Worm (Caenorhabditis elegans) whole organism, L3 larva: ENCODE results near the gene F54D5.9.

Experiments used
- R02D3.7 ChIP-seq: fragments of 150-350 bp; optimal IDR thresholded peaks from 2 replicates; lab custom pipeline; 2014; ENCODE audit warnings: missing biosample characterization, missing genetic modification characterization
- ZK546.5 ChIP-seq: sonication (generic microtip); optimal IDR thresholded peaks from 2 replicates; lab custom pipeline; 2017; ENCODE audit warnings: missing biosample characterization, missing genetic modification characterization
- aly-2 ChIP-seq: fragments of 150-350 bp; optimal IDR thresholded peaks from 2 replicates; lab custom pipeline; 2014; ENCODE audit warnings: missing biosample characterization, missing genetic modification characterization
- ama-1 ChIP-seq: fragments of 150-350 bp; optimal IDR thresholded peaks from 2 replicates; lab custom pipeline; 2018
- ceh-16 ChIP-seq: sonication (generic microtip); optimal IDR thresholded peaks from 2 replicates; lab custom pipeline; 2017; ENCODE audit warnings: missing biosample characterization, missing genetic modification characterization
- ceh-28 ChIP-seq: fragments of 150-350 bp; optimal IDR thresholded peaks from 2 replicates; lab custom pipeline; 2014; ENCODE audit warnings: missing biosample characterization, missing genetic modification reagents, missing genetic modification characterization
- ceh-9 ChIP-seq: sonication (generic microtip); optimal IDR thresholded peaks from 2 replicates; lab custom pipeline; 2018; ENCODE audit warnings: missing biosample characterization, missing genetic modification characterization
- daf-12 ChIP-seq: fragments of 150-350 bp; optimal IDR thresholded peaks from 2 replicates; lab custom pipeline; 2014; ENCODE audit warnings: missing biosample characterization, missing genetic modification reagents, missing genetic modification characterization
- egl-27 ChIP-seq: sonication (generic microtip); optimal IDR thresholded peaks from 4 replicates; lab custom pipeline; 2017; ENCODE audit warnings: missing biosample characterization, missing genetic modification reagents, missing genetic modification characterization
- egl-5 ChIP-seq: fragments of 150-350 bp; optimal IDR thresholded peaks from 2 replicates; lab custom pipeline; 2017; ENCODE audit warnings: missing biosample characterization, missing genetic modification reagents, missing genetic modification characterization, inconsistent platforms
- elt-1 ChIP-seq: fragments of 150-350 bp; optimal IDR thresholded peaks from 2 replicates; lab custom pipeline; 2014; ENCODE audit warnings: missing biosample characterization, missing genetic modification characterization
- elt-2 ChIP-seq: sonication (generic microtip); optimal IDR thresholded peaks from 2 replicates; lab custom pipeline; 2016; ENCODE audit warnings: missing genetic modification reagents, mild to moderate bottlenecking, missing genetic modification characterization, missing compliant biosample characterization
- eor-1 ChIP-seq, 2 experiments: fragments of 150-350 bp; optimal IDR thresholded peaks; 2 replicates each; lab custom pipeline; 2014 to 2018; ENCODE audit warnings: missing biosample characterization in 2 of 2, missing genetic modification characterization in 2 of 2
- fkh-10 ChIP-seq: sonication (generic microtip); optimal IDR thresholded peaks from 2 replicates; lab custom pipeline; 2017; ENCODE audit warnings: missing biosample characterization, missing genetic modification reagents, missing genetic modification characterization
- fos-1 ChIP-seq: fragments of 150-350 bp; optimal IDR thresholded peaks from 2 replicates; lab custom pipeline; 2014; ENCODE audit warnings: missing biosample characterization, missing genetic modification characterization
- hmg-11 ChIP-seq: sonication (generic microtip); optimal IDR thresholded peaks from 2 replicates; lab custom pipeline; 2016; ENCODE audit warnings: missing genetic modification characterization, missing compliant biosample characterization
- jun-1 ChIP-seq: fragments of 150-350 bp; optimal IDR thresholded peaks from 2 replicates; lab custom pipeline; 2014; ENCODE audit warnings: missing biosample characterization, missing genetic modification reagents, missing genetic modification characterization
- lin-15B ChIP-seq: fragments of 150-350 bp; optimal IDR thresholded peaks from 2 replicates; lab custom pipeline; 2014; ENCODE audit warnings: missing biosample characterization, missing genetic modification characterization
- lin-39 ChIP-seq: fragments of 150-350 bp; optimal IDR thresholded peaks from 2 replicates; lab custom pipeline; 2018; ENCODE audit warnings: missing biosample characterization, missing genetic modification reagents, missing genetic modification characterization
- lsy-12 ChIP-seq: sonication (generic microtip); optimal IDR thresholded peaks from 2 replicates; lab custom pipeline; 2016; ENCODE audit warnings: mild to moderate bottlenecking, missing genetic modification characterization, missing compliant biosample characterization
- mml-1 ChIP-seq: fragments of 150-350 bp; sonication (generic microtip); optimal IDR thresholded peaks from 3 replicates; lab custom pipeline; 2014; ENCODE audit warnings: missing biosample characterization, missing genetic modification characterization
- nfya-1 ChIP-seq: sonication (generic microtip); optimal IDR thresholded peaks from 2 replicates; lab custom pipeline; 2017; ENCODE audit warnings: missing genetic modification characterization, mild to moderate bottlenecking, missing compliant biosample characterization, antibody characterized with exemption, moderate library complexity; ENCODE audit not compliant: insufficient read depth
- nhr-11 ChIP-seq: fragments of 150-350 bp; optimal IDR thresholded peaks from 2 replicates; lab custom pipeline; 2014; ENCODE audit warnings: missing biosample characterization, missing genetic modification characterization
- nhr-12 ChIP-seq: fragments of 150-350 bp; optimal IDR thresholded peaks from 2 replicates; lab custom pipeline; 2014; ENCODE audit warnings: missing biosample characterization, missing genetic modification characterization
- nhr-23 ChIP-seq: fragments of 150-350 bp; optimal IDR thresholded peaks from 2 replicates; lab custom pipeline; 2014; ENCODE audit warnings: missing biosample characterization, missing genetic modification reagents, missing genetic modification characterization
- nhr-237 ChIP-seq: fragments of 150-350 bp; optimal IDR thresholded peaks from 2 replicates; lab custom pipeline; 2014; ENCODE audit warnings: missing biosample characterization, missing genetic modification characterization
- nhr-25 ChIP-seq: sonication (generic microtip); optimal IDR thresholded peaks from 2 replicates; lab custom pipeline; 2017; ENCODE audit warnings: missing biosample characterization, missing genetic modification characterization
- nhr-28 ChIP-seq: fragments of 150-350 bp; optimal IDR thresholded peaks from 2 replicates; lab custom pipeline; 2014; ENCODE audit warnings: missing biosample characterization, missing genetic modification characterization
- nhr-43 ChIP-seq: sonication (generic microtip); optimal IDR thresholded peaks from 2 replicates; lab custom pipeline; 2016; ENCODE audit warnings: mild to moderate bottlenecking, missing genetic modification characterization, missing compliant biosample characterization; ENCODE audit not compliant: poor library complexity, severe bottlenecking
- nhr-67 ChIP-seq: fragments of 150-350 bp; optimal IDR thresholded peaks from 2 replicates; lab custom pipeline; 2014; ENCODE audit warnings: missing biosample characterization, missing genetic modification characterization
- nhr-76 ChIP-seq: fragments of 150-350 bp; sonication (generic microtip); optimal IDR thresholded peaks from 5 replicates; lab custom pipeline; 2014; ENCODE audit warnings: missing biosample characterization, missing genetic modification characterization
- nhr-77 ChIP-seq: fragments of 150-350 bp; optimal IDR thresholded peaks from 2 replicates; lab custom pipeline; 2014; ENCODE audit warnings: missing biosample characterization, missing genetic modification characterization
- pha-4 ChIP-seq: fragments of 150-350 bp; optimal IDR thresholded peaks from 2 replicates; lab custom pipeline; 2014; ENCODE audit warnings: missing biosample characterization, missing genetic modification reagents, missing genetic modification characterization
- pqm-1 ChIP-seq: fragments of 150-350 bp; optimal IDR thresholded peaks from 2 replicates; lab custom pipeline; 2017; ENCODE audit warnings: missing biosample characterization, missing genetic modification characterization, inconsistent platforms
- sea-2 ChIP-seq: fragments of 150-350 bp; sonication (generic microtip); optimal IDR thresholded peaks from 4 replicates; lab custom pipeline; 2014; ENCODE audit warnings: missing biosample characterization, missing genetic modification reagents, missing genetic modification characterization
- skn-1 ChIP-seq: fragments of 150-350 bp; optimal IDR thresholded peaks from 2 replicates; lab custom pipeline; 2014; ENCODE audit warnings: missing biosample characterization, missing genetic modification characterization
- unc-39 ChIP-seq: sonication (generic microtip); optimal IDR thresholded peaks from 4 replicates; lab custom pipeline; 2017; ENCODE audit warnings: missing biosample characterization, missing genetic modification characterization
- unc-62 ChIP-seq: fragments of 150-350 bp; sonication (generic microtip); optimal IDR thresholded peaks from 4 replicates; lab custom pipeline; 2014; ENCODE audit warnings: missing biosample characterization, missing genetic modification reagents, missing genetic modification characterization
- zag-1 ChIP-seq: fragments of 150-350 bp; optimal IDR thresholded peaks from 2 replicates; lab custom pipeline; 2014; ENCODE audit warnings: missing biosample characterization, missing genetic modification characterization
- ztf-11 ChIP-seq: fragments of 150-350 bp; optimal IDR thresholded peaks from 2 replicates; lab custom pipeline; 2014; ENCODE audit warnings: missing biosample characterization, missing genetic modification characterization
- ztf-4 ChIP-seq: fragments of 150-350 bp; optimal IDR thresholded peaks from 2 replicates; lab custom pipeline; 2014; ENCODE audit warnings: missing biosample characterization, missing genetic modification characterization

The F54D5.9 gene

DNA sequence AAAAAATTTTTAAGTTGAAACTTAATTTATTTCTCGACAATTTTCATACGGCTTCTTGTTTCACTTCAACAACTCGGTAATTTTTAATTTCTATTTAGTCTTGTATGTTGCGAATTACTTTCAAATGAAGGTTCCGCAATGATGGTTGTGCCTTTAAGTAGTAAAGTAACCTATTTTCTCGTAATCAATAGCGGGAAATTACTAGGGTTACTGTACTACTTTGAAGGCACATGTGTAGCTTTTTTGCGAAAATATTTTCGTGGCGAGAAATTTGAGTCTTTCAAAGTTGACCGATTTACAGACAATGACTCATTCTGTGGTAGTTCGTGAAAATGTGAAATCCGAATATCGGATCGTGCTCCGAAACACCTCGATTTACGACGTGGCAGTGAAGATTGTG is 26.4 kb downstream of the F54D5.9 start, which contains the start of gene B0334.10:
TSS of gene B0334.10 (plus strand) at position 301 of the 400 bp plus-strand sequence.
- TF ChIP-seq fos-1: no peak
- no peak for TF ChIP-seq hmg-11 (tag; lab: Kevin White, UChicago)
- no peak for TF ChIP-seq ceh-9 (tag; lab: Kevin White, UChicago)
- no peak for TF ChIP-seq nhr-237 (tag; lab: Kevin White, UChicago)

ce11 chrII:11514775-11515174 is 29.9 kb downstream of the F54D5.9 start, which contains the start of gene srh-44:
TSS of gene srh-44 (plus strand) at chrII:11515075.
- no peak for TF ChIP-seq egl-27 (tag; lab: Kevin White, UChicago)
- no peak for TF ChIP-seq elt-1
- no peak for TF ChIP-seq zag-1 (tag; lab: Kevin White, UChicago)
- TF ChIP-seq nhr-12 (tag; lab: Kevin White, UChicago): no peak
- TF ChIP-seq nhr-76 (tag; lab: Kevin White, UChicago): no peak
- TF ChIP-seq nhr-23 (tag; lab: Kevin White, UChicago): no peak
- no peak for TF ChIP-seq nhr-11 (tag; lab: Kevin White, UChicago)
- TF ChIP-seq ceh-28 (tag; lab: Kevin White, UChicago): no peak
- TF ChIP-seq, all 47 proteins: peak for 0

DNA sequence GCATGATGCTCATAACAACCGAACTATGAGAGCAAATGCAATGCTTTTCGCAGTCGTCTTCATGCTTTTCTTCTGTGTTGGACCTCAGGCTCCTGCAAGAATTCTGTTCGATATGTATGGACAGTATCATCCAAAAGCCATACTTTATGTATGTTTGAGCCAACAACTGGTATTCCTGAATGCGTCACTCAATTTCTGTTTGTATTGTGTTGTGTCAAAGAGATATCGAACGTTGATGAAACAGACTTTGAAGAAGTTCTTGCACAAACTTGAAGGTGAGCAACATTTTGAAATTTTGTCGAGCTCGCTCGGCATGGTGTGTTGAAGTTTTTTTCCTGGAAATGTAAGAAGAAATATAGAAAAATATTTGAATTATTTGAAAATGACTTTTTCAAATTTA is 31.7 kb downstream of the F54D5.9 start:
- TF ChIP-seq nfya-1 (tag; lab: Kevin White, UChicago) (no peak), egl-5 (tag; lab: Kevin White, UChicago) (no peak), skn-1 (no peak), nhr-25 (no peak), unc-39 (tag; lab: Kevin White, UChicago) (no peak), nhr-77 (tag; lab: Kevin White, UChicago) (no peak), nhr-67 (tag; lab: Kevin White, UChicago) (no peak), mml-1 (no peak), ama-1 (lab: Kevin White, UChicago) (no peak), fos-1 (no peak), nhr-23 (tag; lab: Kevin White, UChicago) (no peak), lsy-12 (tag; lab: Kevin White, UChicago) (no peak), pha-4 (tag; lab: Kevin White, UChicago) (no peak), lin-15B (tag; lab: Kevin White, UChicago) (no peak)

ce11 chrII:11510373-11510772 is 34.3 kb downstream of the F54D5.9 start, which contains the start of gene npr-41:
TSS of gene npr-41 (plus strand) at chrII:11510673.
- TF ChIP-seq nhr-25 (peak; percentile 69), unc-62 (GFP tag; lab: Kevin White, UChicago) (no peak)

DNA sequence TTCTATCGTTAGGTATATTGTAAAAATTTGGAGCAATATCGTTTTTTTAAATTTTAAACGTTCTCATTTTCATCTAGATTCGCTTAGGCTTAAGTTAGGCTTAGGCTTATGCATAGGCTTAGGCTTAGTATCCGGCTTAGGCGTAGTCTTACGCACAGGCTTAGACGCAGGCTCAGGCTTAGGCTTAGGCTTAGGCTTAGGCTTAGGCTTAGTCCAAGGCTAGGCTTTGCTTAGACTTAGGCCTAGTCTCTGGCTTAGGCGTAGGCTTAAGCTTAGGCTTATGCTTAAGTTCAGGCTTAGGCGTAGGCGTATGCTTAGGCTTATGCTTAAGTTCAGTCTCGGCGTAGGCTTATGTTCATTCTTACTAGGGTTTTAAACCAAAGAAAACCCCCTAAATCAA is 40.9 kb downstream of the F54D5.9 start:
- TF ChIP-seq daf-12 (tag; lab: Kevin White, UChicago): no peak
- TF ChIP-seq nhr-237 (tag; lab: Kevin White, UChicago): no peak
- TF ChIP-seq ama-1 (lab: Kevin White, UChicago): no peak
- no peak for TF ChIP-seq lin-39 (tag; lab: Kevin White, UChicago)
- no peak for TF ChIP-seq unc-62 (GFP tag; lab: Kevin White, UChicago)
- TF ChIP-seq nhr-76 (tag; lab: Kevin White, UChicago): no peak
- TF ChIP-seq ZK546.5 (tag; lab: Kevin White, UChicago): no peak

- TF ChIP-seq aly-2 (no peak), mml-1 (no peak), eor-1 (tag; optimal IDR thresholded peaks at IDR 0.05; lab: Kevin White, UChicago) (no peak), elt-2 (tag; lab: Kevin White, UChicago) (no peak), ama-1 (lab: Kevin White, UChicago) (no peak), nhr-43 (peak; percentile 81), nhr-67 (tag; lab: Kevin White, UChicago) (no peak), pha-4 (tag; lab: Kevin White, UChicago) (no peak), zag-1 (tag; lab: Kevin White, UChicago) (no peak), nfya-1 (tag; lab: Kevin White, UChicago) (no peak), egl-5 (tag; lab: Kevin White, UChicago) (no peak), fkh-10 (GFP tag; lab: Kevin White, UChicago) (no peak), nhr-11 (tag; lab: Kevin White, UChicago) (no peak), nhr-28 (tag; lab: Kevin White, UChicago) (no peak), ZK546.5 (tag; lab: Kevin White, UChicago) (no peak), nhr-12 (tag; lab: Kevin White, UChicago) (no peak), sea-2 (no peak), pqm-1 (tag; lab: Kevin White, UChicago) (no peak), ztf-4 (tag; lab: Kevin White, UChicago) (no peak), skn-1 (no peak), ceh-16 (no peak), elt-1 (no peak), ztf-11 (tag; lab: Kevin White, UChicago) (no peak), jun-1 (no peak), ceh-28 (tag; lab: Kevin White, UChicago) (no peak), nhr-25 (peak; percentile 60), nhr-23 (tag; lab: Kevin White, UChicago) (peak; percentile 49), R02D3.7 (tag; lab: Kevin White, UChicago) (no peak), lin-39 (tag; lab: Kevin White, UChicago) (no peak), fos-1 (no peak)
Observed at ce11 chrII:11501956-11502355, 42.7 kb downstream of the F54D5.9 start.
